Worm (Caenorhabditis elegans): ENCODE data around the gene T23G5.3.

The T23G5.3 gene

ce11 chrIII:9254988-9255387 is 23.9 kb upstream of the T23G5.3 start:
- TF ChIP-seq B0310.2 (tag; optimal IDR thresholded peaks at IDR 0.05) (no peak), ama-1 (optimal IDR thresholded peaks at IDR 0.05) (no peak)

DNA sequence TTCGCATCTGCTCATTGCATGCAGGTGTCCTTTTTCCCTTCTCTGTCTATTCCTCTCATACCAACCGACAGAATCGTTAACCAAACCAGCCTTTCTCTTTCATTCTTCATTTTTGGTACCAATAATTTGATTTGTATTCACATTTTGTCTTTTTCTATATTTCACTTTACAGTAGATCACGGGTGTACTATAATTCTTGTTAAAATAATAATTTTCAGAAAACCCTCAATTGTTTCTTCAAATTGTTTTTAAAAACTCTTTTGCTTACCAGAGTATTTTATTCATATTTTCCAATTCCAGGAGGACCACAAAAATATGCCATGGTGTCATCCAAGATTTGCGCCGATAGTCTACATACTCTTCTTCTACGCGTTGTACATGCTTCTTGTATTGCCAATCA is 19.7 kb upstream of the T23G5.3 start, which contains the start of gene T02C1.2:
TSS of gene T02C1.2 (plus strand) at position 301 of the 400 bp plus-strand sequence.
- no peak for TF ChIP-seq scrt-1 (GFP tag; IDR thresholded peaks at IDR 0.05)
- TF ChIP-seq F13C5.2 (tag; optimal IDR thresholded peaks at IDR 0.05): no peak
- no peak for TF ChIP-seq ceh-36 (tag; optimal IDR thresholded peaks at IDR 0.05)
- no peak for TF ChIP-seq tbx-37 (GFP tag; conservative IDR thresholded peaks at IDR 0.05)
- TF ChIP-seq ama-1 (optimal IDR thresholded peaks at IDR 0.05): no peak
- no peak for TF ChIP-seq hmg-4 (GFP tag; optimal IDR thresholded peaks at IDR 0.05)
- no peak for TF ChIP-seq hnd-1 (tag; optimal IDR thresholded peaks at IDR 0.05)
- no peak for TF ChIP-seq flt-1 (GFP tag; IDR thresholded peaks at IDR 0.05)
- TF ChIP-seq sea-1 (GFP tag; conservative IDR thresholded peaks at IDR 0.05): no peak
- no peak for TF ChIP-seq ceh-13 (GFP tag; optimal IDR thresholded peaks at IDR 0.05)
- TF ChIP-seq hmbx-1 (tag; optimal IDR thresholded peaks at IDR 0.05): no peak
- TF ChIP-seq ets-7 (tag; optimal IDR thresholded peaks at IDR 0.05): no peak
- no peak for TF ChIP-seq tra-4 (tag; optimal IDR thresholded peaks at IDR 0.05)
- TF ChIP-seq tbx-11 (GFP tag; IDR thresholded peaks at IDR 0.05): no peak
- no peak for TF ChIP-seq pes-1 (GFP tag; IDR thresholded peaks at IDR 0.05)
- no peak for TF ChIP-seq B0310.2 (tag; optimal IDR thresholded peaks at IDR 0.05)
- TF ChIP-seq aly-1 (tag; optimal IDR thresholded peaks at IDR 0.05): no peak

- TF ChIP-seq aly-1 (tag; optimal IDR thresholded peaks at IDR 0.05) (peak; percentile 26), pes-1 (GFP tag; IDR thresholded peaks at IDR 0.05) (no peak), sea-1 (GFP tag; conservative IDR thresholded peaks at IDR 0.05) (no peak)
Measured at ce11 chrIII:9247221-9247620, 16.1 kb upstream of the T23G5.3 start, which contains the start of gene T02C1.1. T02C1.1 (plus strand) TSS chrIII:9247525.

DNA sequence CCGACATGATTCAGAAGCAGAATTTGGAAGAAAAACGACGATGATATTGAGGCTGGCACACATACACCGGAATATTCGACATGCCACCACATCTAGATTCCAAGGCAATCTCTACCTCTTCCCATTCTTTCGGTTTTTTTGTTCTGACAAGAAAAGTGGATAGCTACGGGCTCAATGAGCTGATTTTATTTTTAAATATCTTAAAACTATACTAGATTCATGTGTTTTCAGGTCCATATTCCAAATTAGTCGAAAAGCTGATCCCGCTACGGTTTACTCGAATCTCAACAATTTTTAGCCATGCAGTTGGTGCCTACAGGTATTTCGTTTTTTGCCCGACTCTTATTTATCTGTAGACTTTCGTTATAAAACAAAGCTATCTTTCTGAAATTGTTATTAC is 11.6 kb upstream of the T23G5.3 start, which contains the start of gene dat-1:
TSS of gene dat-1 (plus strand) at position 301 of the 400 bp plus-strand sequence.
- TF ChIP-seq hnd-1 (tag; optimal IDR thresholded peaks at IDR 0.05) (no peak), ceh-13 (GFP tag; optimal IDR thresholded peaks at IDR 0.05) (no peak), sea-1 (GFP tag; conservative IDR thresholded peaks at IDR 0.05) (no peak), B0310.2 (tag; optimal IDR thresholded peaks at IDR 0.05) (no peak), tbx-37 (GFP tag; conservative IDR thresholded peaks at IDR 0.05) (no peak), tbx-11 (GFP tag; IDR thresholded peaks at IDR 0.05) (no peak), pes-1 (GFP tag; IDR thresholded peaks at IDR 0.05) (no peak)

DNA sequence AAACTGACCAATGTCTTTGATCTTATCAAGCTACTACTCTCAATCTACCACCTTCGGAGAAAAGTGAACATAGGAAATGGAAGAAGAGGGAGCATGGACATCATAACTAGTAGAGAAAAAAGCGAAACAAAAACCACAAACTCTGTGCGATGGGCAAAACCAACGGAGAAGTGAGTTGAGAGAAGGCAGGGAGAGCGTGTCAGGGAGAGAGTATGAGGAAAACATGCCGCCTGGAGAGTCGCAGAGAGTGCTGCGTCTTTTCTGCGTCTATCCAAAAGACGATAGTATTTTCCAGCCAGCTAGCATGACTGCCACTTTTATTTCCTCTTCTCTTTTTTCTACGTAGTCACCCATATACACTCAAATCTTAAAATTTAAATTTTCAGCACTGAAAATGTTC is 8.9 kb upstream of the T23G5.3 start, which contains the start of gene saeg-2:
TSS of gene saeg-2 (plus strand) at position 381 of the 400 bp plus-strand sequence.
- TF ChIP-seq F13C5.2 (tag; optimal IDR thresholded peaks at IDR 0.05) (peak; percentile 17), flt-1 (GFP tag; IDR thresholded peaks at IDR 0.05) (no peak), scrt-1 (GFP tag; IDR thresholded peaks at IDR 0.05) (no peak), tbx-11 (GFP tag; IDR thresholded peaks at IDR 0.05) (no peak), hmg-4 (GFP tag; optimal IDR thresholded peaks at IDR 0.05) (peak; percentile 47), hnd-1 (tag; optimal IDR thresholded peaks at IDR 0.05) (no peak), tra-4 (tag; optimal IDR thresholded peaks at IDR 0.05) (no peak)

DNA sequence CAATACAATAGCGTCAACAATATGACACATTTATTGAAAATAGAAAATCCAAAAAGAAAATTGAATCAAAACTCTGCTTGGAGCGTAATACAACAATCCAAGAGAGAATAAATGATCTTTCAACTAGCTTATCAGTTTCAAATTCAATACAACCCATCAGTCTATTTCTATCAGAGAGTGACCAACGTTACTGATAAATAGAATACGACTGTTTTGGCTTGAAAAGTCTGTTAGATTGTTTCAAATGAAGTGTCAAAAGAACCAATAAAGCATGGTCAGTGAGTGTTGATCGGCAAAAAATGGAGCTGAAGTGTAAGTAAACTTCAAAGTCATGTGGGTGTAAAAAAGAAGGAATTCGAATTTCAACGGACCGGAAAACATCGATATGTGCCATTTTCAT is 6.6 kb upstream of the T23G5.3 start:
- TF ChIP-seq tbx-37 (GFP tag; conservative IDR thresholded peaks at IDR 0.05): no peak
- no peak for TF ChIP-seq ceh-36 (tag; optimal IDR thresholded peaks at IDR 0.05)
- TF ChIP-seq hmg-4 (GFP tag; optimal IDR thresholded peaks at IDR 0.05): no peak
- no peak for TF ChIP-seq ets-7 (tag; optimal IDR thresholded peaks at IDR 0.05)
- no peak for TF ChIP-seq F13C5.2 (tag; optimal IDR thresholded peaks at IDR 0.05)
- TF ChIP-seq hnd-1 (tag; optimal IDR thresholded peaks at IDR 0.05): no peak
- no peak for TF ChIP-seq ceh-13 (GFP tag; optimal IDR thresholded peaks at IDR 0.05)
- no peak for TF ChIP-seq flt-1 (GFP tag; IDR thresholded peaks at IDR 0.05)
- no peak for TF ChIP-seq B0310.2 (tag; optimal IDR thresholded peaks at IDR 0.05)
- TF ChIP-seq hmbx-1 (tag; optimal IDR thresholded peaks at IDR 0.05): no peak
- no peak for TF ChIP-seq ama-1 (optimal IDR thresholded peaks at IDR 0.05)
- no peak for TF ChIP-seq aly-1 (tag; optimal IDR thresholded peaks at IDR 0.05)
- TF ChIP-seq sea-1 (GFP tag; conservative IDR thresholded peaks at IDR 0.05): no peak
- no peak for TF ChIP-seq pes-1 (GFP tag; IDR thresholded peaks at IDR 0.05)

DNA sequence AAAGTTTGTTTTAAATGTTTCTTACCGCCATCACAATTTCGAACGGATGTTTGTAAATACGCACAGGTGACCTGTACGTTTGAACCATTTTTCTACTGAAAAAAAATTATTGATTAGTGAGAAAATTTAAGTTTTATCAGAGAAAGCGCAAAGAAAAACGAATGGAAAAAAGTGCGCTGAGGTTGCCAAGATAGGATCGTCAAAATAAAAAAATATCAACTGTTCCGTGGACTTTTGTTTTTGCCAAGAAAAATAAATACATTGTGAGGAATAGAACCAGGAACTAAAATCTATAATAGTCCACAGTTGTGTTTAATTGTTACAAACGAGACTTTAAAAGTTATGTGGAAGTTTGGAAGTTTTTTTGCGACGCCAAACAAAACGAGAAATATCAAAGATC is 5.2 kb upstream of the T23G5.3 start, which contains the start of gene T23G5.2:
TSS of gene T23G5.2 (minus strand) at position 101 of the 400 bp plus-strand sequence.
- TF ChIP-seq flt-1 (GFP tag; IDR thresholded peaks at IDR 0.05) (no peak), hnd-1 (tag; optimal IDR thresholded peaks at IDR 0.05) (no peak), ama-1 (optimal IDR thresholded peaks at IDR 0.05) (no peak), ceh-13 (GFP tag; optimal IDR thresholded peaks at IDR 0.05) (no peak), ceh-36 (tag; optimal IDR thresholded peaks at IDR 0.05) (no peak), tra-4 (tag; optimal IDR thresholded peaks at IDR 0.05) (no peak), hmbx-1 (tag; optimal IDR thresholded peaks at IDR 0.05) (no peak), tbx-11 (GFP tag; IDR thresholded peaks at IDR 0.05) (no peak), tbx-37 (GFP tag; conservative IDR thresholded peaks at IDR 0.05) (no peak), scrt-1 (GFP tag; IDR thresholded peaks at IDR 0.05) (no peak), aly-1 (tag; optimal IDR thresholded peaks at IDR 0.05) (no peak), hmg-4 (GFP tag; optimal IDR thresholded peaks at IDR 0.05) (no peak)

DNA sequence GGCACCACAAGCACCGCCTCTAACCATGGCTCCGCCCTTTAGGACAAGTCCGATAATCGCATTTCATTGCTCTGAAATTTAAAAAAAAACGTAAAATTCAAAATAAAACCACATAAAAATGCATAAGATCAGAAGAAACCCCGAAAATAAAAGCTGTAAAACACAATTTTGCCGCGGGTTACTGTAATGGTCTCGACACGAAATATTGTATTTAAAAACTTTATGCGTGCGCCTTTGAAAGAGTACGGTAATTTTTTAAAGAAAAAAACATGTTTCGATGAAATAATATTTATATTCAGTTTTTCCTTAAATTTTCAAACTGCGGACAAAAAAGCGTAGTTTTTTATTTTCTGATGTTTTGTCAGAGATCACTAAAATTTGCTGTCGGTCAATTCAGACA is 2.4 kb downstream of the T23G5.3 start, which contains the start of gene rnr-1:
TSS of gene rnr-1 (minus strand) at position 77 of the 400 bp plus-strand sequence.
- TF ChIP-seq tbx-11 (GFP tag; IDR thresholded peaks at IDR 0.05): no peak
- no peak for TF ChIP-seq scrt-1 (GFP tag; IDR thresholded peaks at IDR 0.05)
- no peak for TF ChIP-seq hnd-1 (tag; optimal IDR thresholded peaks at IDR 0.05)
- no peak for TF ChIP-seq hmbx-1 (tag; optimal IDR thresholded peaks at IDR 0.05)
- TF ChIP-seq flt-1 (GFP tag; IDR thresholded peaks at IDR 0.05): no peak
- no peak for TF ChIP-seq hmg-4 (GFP tag; optimal IDR thresholded peaks at IDR 0.05)
- TF ChIP-seq aly-1 (tag; optimal IDR thresholded peaks at IDR 0.05): no peak
- TF ChIP-seq ets-7 (tag; optimal IDR thresholded peaks at IDR 0.05): no peak
- no peak for TF ChIP-seq pes-1 (GFP tag; IDR thresholded peaks at IDR 0.05)
- TF ChIP-seq ceh-36 (tag; optimal IDR thresholded peaks at IDR 0.05): no peak
- no peak for TF ChIP-seq B0310.2 (tag; optimal IDR thresholded peaks at IDR 0.05)
- TF ChIP-seq F13C5.2 (tag; optimal IDR thresholded peaks at IDR 0.05): no peak
- no peak for TF ChIP-seq tbx-37 (GFP tag; conservative IDR thresholded peaks at IDR 0.05)
- no peak for TF ChIP-seq ceh-13 (GFP tag; optimal IDR thresholded peaks at IDR 0.05)
- no peak for TF ChIP-seq sea-1 (GFP tag; conservative IDR thresholded peaks at IDR 0.05)
- TF ChIP-seq ama-1 (optimal IDR thresholded peaks at IDR 0.05): no peak
- no peak for TF ChIP-seq tra-4 (tag; optimal IDR thresholded peaks at IDR 0.05)
